Worm (Caenorhabditis elegans) whole organism, early embryonic: Measurements from ENCODE around the gene clec-241.

ENCODE experiments used
- B0310.2 ChIP-seq: sonication (generic microtip); optimal IDR thresholded peaks from 2 replicates; lab custom pipeline; 2016; ENCODE audit warnings: mild to moderate bottlenecking, missing genetic modification characterization, missing compliant biosample characterization
- F13C5.2 ChIP-seq: sonication (generic microtip); optimal IDR thresholded peaks from 2 replicates; lab custom pipeline; 2017; ENCODE audit warnings: mild to moderate bottlenecking, missing genetic modification characterization, inconsistent platforms, missing compliant biosample characterization
- aly-1 ChIP-seq: sonication (generic microtip); optimal IDR thresholded peaks from 2 replicates; lab custom pipeline; 2016; ENCODE audit warnings: missing genetic modification characterization, missing compliant biosample characterization
- ama-1 ChIP-seq: fragments of 150-350 bp; optimal IDR thresholded peaks from 2 replicates; lab custom pipeline; 2014
- ceh-13 ChIP-seq: fragments of 200-800 bp; sonication (Bioruptor generic); optimal IDR thresholded peaks from 2 replicates; lab custom pipeline; 2018; ENCODE audit warnings: mild to moderate bottlenecking, missing genetic modification characterization, missing compliant biosample characterization
- ceh-36 ChIP-seq: sonication (generic microtip); optimal IDR thresholded peaks from 2 replicates; lab custom pipeline; 2016; ENCODE audit warnings: missing genetic modification characterization, inconsistent platforms, missing compliant biosample characterization
- ets-7 ChIP-seq: sonication (generic microtip); optimal IDR thresholded peaks from 2 replicates; lab custom pipeline; 2016; ENCODE audit warnings: missing genotype, missing genetic modification characterization, missing compliant biosample characterization
- flt-1 ChIP-seq: fragments of 200-800 bp; sonication (Bioruptor generic); IDR thresholded peaks from 2 replicates; pipeline ENCODE4 v1.3.6; 2022; ENCODE audit warnings: missing genetic modification characterization, missing compliant biosample characterization
- hmbx-1 ChIP-seq: sonication (generic microtip); optimal IDR thresholded peaks from 2 replicates; lab custom pipeline; 2016; ENCODE audit warnings: mild to moderate bottlenecking, missing genetic modification characterization, missing compliant biosample characterization
- hmg-4 ChIP-seq: fragments of 200-800 bp; sonication (Bioruptor generic); optimal IDR thresholded peaks from 2 replicates; lab custom pipeline; 2018; ENCODE audit warnings: mild to moderate bottlenecking, missing genetic modification characterization, missing compliant biosample characterization
- hnd-1 ChIP-seq: sonication (generic microtip); optimal IDR thresholded peaks from 2 replicates; lab custom pipeline; 2016; ENCODE audit warnings: missing genetic modification characterization, missing compliant biosample characterization
- pes-1 ChIP-seq: fragments of 200-800 bp; sonication (Bioruptor generic); IDR thresholded peaks from 2 replicates; pipeline ENCODE4 v1.3.6; 2022; ENCODE audit warnings: missing genetic modification reagents, missing genetic modification characterization, missing compliant biosample characterization
- scrt-1 ChIP-seq: fragments of 200-800 bp; sonication (Bioruptor generic); IDR thresholded peaks from 2 replicates; pipeline ENCODE4 v1.3.6; 2022; ENCODE audit warnings: missing genetic modification characterization, missing compliant biosample characterization
- sea-1 ChIP-seq: fragments of 200-800 bp; sonication (Bioruptor generic); conservative IDR thresholded peaks from 2 replicates; pipeline ENCODE4 v1.3.6; 2022; ENCODE audit warnings: missing genetic modification characterization, missing compliant biosample characterization
- tbx-11 ChIP-seq: fragments of 200-800 bp; sonication (Bioruptor generic); IDR thresholded peaks from 2 replicates; pipeline ENCODE4 v1.3.6; 2022; ENCODE audit warnings: missing genetic modification characterization, missing compliant biosample characterization
- tbx-37 ChIP-seq: fragments of 200-800 bp; sonication (Bioruptor generic); conservative IDR thresholded peaks from 2 replicates; pipeline ENCODE4 v1.3.6; 2022; ENCODE audit warnings: missing genetic modification reagents, missing genetic modification characterization, missing compliant biosample characterization
- tra-4 ChIP-seq: sonication (generic microtip); optimal IDR thresholded peaks from 2 replicates; lab custom pipeline; 2017; ENCODE audit warnings: missing genetic modification characterization, missing compliant biosample characterization

The clec-241 gene

ce11 chrV:16987783-16988182 lies 25.3 kb downstream of the clec-241 start:
- TF ChIP-seq scrt-1 (GFP tag; lab: Robert Waterston, UW) (no peak), ceh-36 (no peak), B0310.2 (tag; lab: Kevin White, UChicago) (no peak), F13C5.2 (tag; lab: Kevin White, UChicago) (no peak), flt-1 (GFP tag; lab: Robert Waterston, UW) (no peak), tbx-11 (GFP tag; lab: Robert Waterston, UW) (no peak), ets-7 (no peak), ceh-13 (no peak), hmbx-1 (tag; lab: Kevin White, UChicago) (no peak), ama-1 (lab: Kevin White, UChicago) (no peak), pes-1 (GFP tag; lab: Robert Waterston, UW) (no peak), sea-1 (GFP tag; lab: Robert Waterston, UW) (no peak), hmg-4 (GFP tag; lab: Kevin White, UChicago) (no peak)

ce11 chrV:16987035-16987434 lies 26.1 kb downstream of the clec-241 start, which contains the start of gene Y102A5C.40:
Gene Y102A5C.40 (minus strand): TSS chrV:16987135.
- TF ChIP-seq pes-1 (GFP tag; lab: Robert Waterston, UW) (no peak), ets-7 (no peak)

- TF ChIP-seq F13C5.2 (tag; lab: Kevin White, UChicago) (no peak), hnd-1 (tag; lab: Kevin White, UChicago) (no peak), sea-1 (GFP tag; lab: Robert Waterston, UW) (no peak), scrt-1 (GFP tag; lab: Robert Waterston, UW) (no peak), tbx-11 (GFP tag; lab: Robert Waterston, UW) (no peak), flt-1 (GFP tag; lab: Robert Waterston, UW) (no peak), pes-1 (GFP tag; lab: Robert Waterston, UW) (no peak), B0310.2 (tag; lab: Kevin White, UChicago) (no peak), ets-7 (no peak), hmbx-1 (tag; lab: Kevin White, UChicago) (no peak), tra-4 (tag; lab: Kevin White, UChicago) (no peak), tbx-37 (GFP tag; lab: Robert Waterston, UW) (no peak), hmg-4 (GFP tag; lab: Kevin White, UChicago) (no peak)
These were observed 32.8 kb downstream of the clec-241 start, which contains the start of gene srz-54 for ce11 chrV:16980368-16980767. Gene srz-54 (plus strand): TSS chrV:16980668.

- TF ChIP-seq ceh-13 (no peak), scrt-1 (GFP tag; lab: Robert Waterston, UW) (no peak), aly-1 (tag; lab: Kevin White, UChicago) (no peak), hnd-1 (tag; lab: Kevin White, UChicago) (no peak), ets-7 (no peak), F13C5.2 (tag; lab: Kevin White, UChicago) (no peak), tbx-37 (GFP tag; lab: Robert Waterston, UW) (no peak), sea-1 (GFP tag; lab: Robert Waterston, UW) (no peak), hmbx-1 (tag; lab: Kevin White, UChicago) (no peak), hmg-4 (GFP tag; lab: Kevin White, UChicago) (no peak)
These were observed 38.2 kb downstream of the clec-241 start, which contains the start of gene srx-54 for ce11 chrV:16974919-16975318. Gene srx-54 (plus strand): TSS chrV:16975219.

- TF ChIP-seq ceh-13: no peak
- no peak for TF ChIP-seq ets-7
- TF ChIP-seq hmbx-1 (tag; lab: Kevin White, UChicago): no peak
- no peak for TF ChIP-seq ama-1 (lab: Kevin White, UChicago)
- no peak for TF ChIP-seq tra-4 (tag; lab: Kevin White, UChicago)
- no peak for TF ChIP-seq tbx-37 (GFP tag; lab: Robert Waterston, UW)
- TF ChIP-seq flt-1 (GFP tag; lab: Robert Waterston, UW): no peak
- TF ChIP-seq tbx-11 (GFP tag; lab: Robert Waterston, UW): no peak
- no peak for TF ChIP-seq B0310.2 (tag; lab: Kevin White, UChicago)
- no peak for TF ChIP-seq hnd-1 (tag; lab: Kevin White, UChicago)
- TF ChIP-seq sea-1 (GFP tag; lab: Robert Waterston, UW): no peak
- TF ChIP-seq scrt-1 (GFP tag; lab: Robert Waterston, UW): no peak
- TF ChIP-seq pes-1 (GFP tag; lab: Robert Waterston, UW): no peak
- TF ChIP-seq aly-1 (tag; lab: Kevin White, UChicago): no peak
- TF ChIP-seq ceh-36: no peak
- TF ChIP-seq hmg-4 (GFP tag; lab: Kevin White, UChicago): no peak
- no peak for TF ChIP-seq F13C5.2 (tag; lab: Kevin White, UChicago)
These were observed 39.8 kb downstream of the clec-241 start for ce11 chrV:16973338-16973737.

- TF ChIP-seq tbx-37 (GFP tag; lab: Robert Waterston, UW) (no peak), hmbx-1 (tag; lab: Kevin White, UChicago) (no peak), tbx-11 (GFP tag; lab: Robert Waterston, UW) (no peak), ceh-13 (no peak), ceh-36 (no peak), ama-1 (lab: Kevin White, UChicago) (no peak), B0310.2 (tag; lab: Kevin White, UChicago) (no peak), aly-1 (tag; lab: Kevin White, UChicago) (no peak)
These were observed 41.0 kb downstream of the clec-241 start, which contains the start of gene srh-119 for ce11 chrV:16972134-16972533. Gene srh-119 (plus strand): TSS chrV:16972434.

ce11 chrV:16966636-16967035 lies 46.5 kb downstream of the clec-241 start, which contains the start of gene fbxa-90:
Gene fbxa-90 (plus strand): TSS chrV:16966814.
- TF ChIP-seq ceh-13: no peak
- no peak for TF ChIP-seq tra-4 (tag; lab: Kevin White, UChicago)
- TF ChIP-seq ama-1 (lab: Kevin White, UChicago): no peak
- TF ChIP-seq scrt-1 (GFP tag; lab: Robert Waterston, UW): no peak
- no peak for TF ChIP-seq flt-1 (GFP tag; lab: Robert Waterston, UW)
- no peak for TF ChIP-seq pes-1 (GFP tag; lab: Robert Waterston, UW)
- TF ChIP-seq tbx-11 (GFP tag; lab: Robert Waterston, UW): no peak
- no peak for TF ChIP-seq tbx-37 (GFP tag; lab: Robert Waterston, UW)
- no peak for TF ChIP-seq hmbx-1 (tag; lab: Kevin White, UChicago)
- TF ChIP-seq hmg-4 (GFP tag; lab: Kevin White, UChicago): no peak
- no peak for TF ChIP-seq F13C5.2 (tag; lab: Kevin White, UChicago)
